Worm (Caenorhabditis elegans): ENCODE data around the gene pqn-90.

pqn-90 gene

ce11 chrIV:15274063-15274462 is 17.0 kb downstream of the pqn-90 start:
- no peak for TF ChIP-seq unc-62 (GFP tag; optimal IDR thresholded peaks at IDR 0.05)

ce11 chrIV:15259548-15259947 is 31.5 kb downstream of the pqn-90 start, which contains the start of gene Y73F8A.5:
TSS of gene Y73F8A.5 (plus strand) at chrIV:15259868.
- TF ChIP-seq unc-62 (GFP tag; optimal IDR thresholded peaks at IDR 0.05) = no peak

ce11 chrIV:15252157-15252556 is 38.9 kb downstream of the pqn-90 start, which contains the start of gene srj-42:
TSS of gene srj-42 (minus strand) at chrIV:15252257.
- TF ChIP-seq unc-62 (GFP tag; optimal IDR thresholded peaks at IDR 0.05) = no peak

ce11 chrIV:15251075-15251474 is 40.0 kb downstream of the pqn-90 start:
- no peak for TF ChIP-seq unc-62 (GFP tag; optimal IDR thresholded peaks at IDR 0.05)

- TF ChIP-seq unc-62 (GFP tag; optimal IDR thresholded peaks at IDR 0.05) = no peak
Observed at ce11 chrIV:15245655-15246054, 45.4 kb downstream of the pqn-90 start, which contains the start of gene Y73F8A.36. TSS of gene Y73F8A.36 (plus strand) at chrIV:15245955.

All from whole organism, dauer.